Fruit fly (Drosophila melanogaster): ENCODE measurements around the gene CG5326.

dm6 chr3R:22491088-22491879 is 48.4 kb downstream of the CG5326 start, which contains the start of the genes CCT1 and tHMG1:
- TF ChIP-seq EcR (GFP tag; optimal IDR thresholded peaks at IDR 0.05) (no peak), rn (GFP tag; IDR thresholded peaks at IDR 0.05) (no peak), Snoo (tag; optimal IDR thresholded peaks at IDR 0.05) (no peak), Pif1B (GFP tag; optimal IDR thresholded peaks at IDR 0.05) (no peak), CG10348 (GFP tag; IDR thresholded peaks at IDR 0.05) (no peak), CG8301 (tag; optimal IDR thresholded peaks at IDR 0.05) (no peak), Pif1A (GFP tag; optimal IDR thresholded peaks at IDR 0.05) (no peak), CG17806 (tag; optimal IDR thresholded peaks at IDR 0.05) (no peak), Ets98B (GFP tag; IDR thresholded peaks at IDR 0.05) (no peak), CG4496 (GFP tag; IDR thresholded peaks at IDR 0.05) (no peak), fd96Ca (GFP tag; IDR thresholded peaks at IDR 0.05) (no peak), CG34367 (tag; optimal IDR thresholded peaks at IDR 0.05) (no peak), CG8159 (tag; optimal IDR thresholded peaks at IDR 0.05) (no peak), CG15710 (tag; optimal IDR thresholded peaks at IDR 0.05) (no peak)
